Worm (Caenorhabditis elegans) whole organism, L3 larva: ENCODE data around the gene Y38E10A.1.

Source experiments
- R02D3.7 ChIP-seq: fragments of 150-350 bp; optimal IDR thresholded peaks from 2 replicates; lab custom pipeline; 2014; ENCODE audit warnings: missing biosample characterization, missing genetic modification characterization
- ZK546.5 ChIP-seq: sonication (generic microtip); optimal IDR thresholded peaks from 2 replicates; lab custom pipeline; 2017; ENCODE audit warnings: missing biosample characterization, missing genetic modification characterization
- aly-2 ChIP-seq: fragments of 150-350 bp; optimal IDR thresholded peaks from 2 replicates; lab custom pipeline; 2014; ENCODE audit warnings: missing biosample characterization, missing genetic modification characterization
- ceh-16 ChIP-seq: sonication (generic microtip); optimal IDR thresholded peaks from 2 replicates; lab custom pipeline; 2017; ENCODE audit warnings: missing biosample characterization, missing genetic modification characterization
- ceh-82 ChIP-seq: fragments of 150-350 bp; optimal IDR thresholded peaks from 2 replicates; lab custom pipeline; 2014; ENCODE audit warnings: missing biosample characterization, missing genetic modification characterization
- ceh-9 ChIP-seq: sonication (generic microtip); optimal IDR thresholded peaks from 2 replicates; lab custom pipeline; 2018; ENCODE audit warnings: missing biosample characterization, missing genetic modification characterization
- daf-12 ChIP-seq: fragments of 150-350 bp; optimal IDR thresholded peaks from 2 replicates; lab custom pipeline; 2014; ENCODE audit warnings: missing biosample characterization, missing genetic modification reagents, missing genetic modification characterization
- egl-27 ChIP-seq: sonication (generic microtip); optimal IDR thresholded peaks from 4 replicates; lab custom pipeline; 2017; ENCODE audit warnings: missing biosample characterization, missing genetic modification reagents, missing genetic modification characterization
- egl-5 ChIP-seq: fragments of 150-350 bp; optimal IDR thresholded peaks from 2 replicates; lab custom pipeline; 2017; ENCODE audit warnings: missing biosample characterization, missing genetic modification reagents, missing genetic modification characterization, inconsistent platforms
- elt-1 ChIP-seq: fragments of 150-350 bp; optimal IDR thresholded peaks from 2 replicates; lab custom pipeline; 2014; ENCODE audit warnings: missing biosample characterization, missing genetic modification characterization
- elt-2 ChIP-seq: sonication (generic microtip); optimal IDR thresholded peaks from 2 replicates; lab custom pipeline; 2016; ENCODE audit warnings: missing genetic modification reagents, mild to moderate bottlenecking, missing genetic modification characterization, missing compliant biosample characterization
- elt-3 ChIP-seq, 3 experiments: fragments of 150-350 bp in 1 of 3; sonication (generic microtip) in 2 of 3; optimal IDR thresholded peaks; 2 replicates in 2 of 3; 4 replicates in 1 of 3; lab custom pipeline; 2014 to 2017; ENCODE audit warnings: missing biosample characterization in 3 of 3, missing genetic modification characterization in 3 of 3
- fkh-10 ChIP-seq: sonication (generic microtip); optimal IDR thresholded peaks from 2 replicates; lab custom pipeline; 2017; ENCODE audit warnings: missing biosample characterization, missing genetic modification reagents, missing genetic modification characterization
- fkh-2 ChIP-seq: fragments of 150-350 bp; optimal IDR thresholded peaks from 2 replicates; lab custom pipeline; 2014; ENCODE audit warnings: missing biosample characterization, missing genetic modification reagents, missing genetic modification characterization
- fos-1 ChIP-seq: fragments of 150-350 bp; optimal IDR thresholded peaks from 2 replicates; lab custom pipeline; 2014; ENCODE audit warnings: missing biosample characterization, missing genetic modification characterization
- hmg-11 ChIP-seq: sonication (generic microtip); optimal IDR thresholded peaks from 2 replicates; lab custom pipeline; 2016; ENCODE audit warnings: missing genetic modification characterization, missing compliant biosample characterization
- jun-1 ChIP-seq: fragments of 150-350 bp; optimal IDR thresholded peaks from 2 replicates; lab custom pipeline; 2014; ENCODE audit warnings: missing biosample characterization, missing genetic modification reagents, missing genetic modification characterization
- lin-39 ChIP-seq: fragments of 150-350 bp; optimal IDR thresholded peaks from 2 replicates; lab custom pipeline; 2018; ENCODE audit warnings: missing biosample characterization, missing genetic modification reagents, missing genetic modification characterization
- lsy-12 ChIP-seq: sonication (generic microtip); optimal IDR thresholded peaks from 2 replicates; lab custom pipeline; 2016; ENCODE audit warnings: mild to moderate bottlenecking, missing genetic modification characterization, missing compliant biosample characterization
- mdl-1 ChIP-seq: fragments of 150-350 bp; optimal IDR thresholded peaks from 2 replicates; lab custom pipeline; 2014; ENCODE audit warnings: missing biosample characterization, missing genetic modification characterization
- mml-1 ChIP-seq: fragments of 150-350 bp; sonication (generic microtip); optimal IDR thresholded peaks from 3 replicates; lab custom pipeline; 2014; ENCODE audit warnings: missing biosample characterization, missing genetic modification characterization
- nfya-1 ChIP-seq: sonication (generic microtip); optimal IDR thresholded peaks from 2 replicates; lab custom pipeline; 2017; ENCODE audit warnings: missing genetic modification characterization, mild to moderate bottlenecking, missing compliant biosample characterization, antibody characterized with exemption, moderate library complexity; ENCODE audit not compliant: insufficient read depth
- nhr-11 ChIP-seq: fragments of 150-350 bp; optimal IDR thresholded peaks from 2 replicates; lab custom pipeline; 2014; ENCODE audit warnings: missing biosample characterization, missing genetic modification characterization
- nhr-23 ChIP-seq: fragments of 150-350 bp; optimal IDR thresholded peaks from 2 replicates; lab custom pipeline; 2014; ENCODE audit warnings: missing biosample characterization, missing genetic modification reagents, missing genetic modification characterization
- nhr-25 ChIP-seq: sonication (generic microtip); optimal IDR thresholded peaks from 2 replicates; lab custom pipeline; 2017; ENCODE audit warnings: missing biosample characterization, missing genetic modification characterization
- nhr-67 ChIP-seq: fragments of 150-350 bp; optimal IDR thresholded peaks from 2 replicates; lab custom pipeline; 2014; ENCODE audit warnings: missing biosample characterization, missing genetic modification characterization
- nhr-76 ChIP-seq: fragments of 150-350 bp; sonication (generic microtip); optimal IDR thresholded peaks from 5 replicates; lab custom pipeline; 2014; ENCODE audit warnings: missing biosample characterization, missing genetic modification characterization
- pha-4 ChIP-seq: fragments of 150-350 bp; optimal IDR thresholded peaks from 2 replicates; lab custom pipeline; 2014; ENCODE audit warnings: missing biosample characterization, missing genetic modification reagents, missing genetic modification characterization
- pqm-1 ChIP-seq: fragments of 150-350 bp; optimal IDR thresholded peaks from 2 replicates; lab custom pipeline; 2017; ENCODE audit warnings: missing biosample characterization, missing genetic modification characterization, inconsistent platforms
- sea-2 ChIP-seq: fragments of 150-350 bp; sonication (generic microtip); optimal IDR thresholded peaks from 4 replicates; lab custom pipeline; 2014; ENCODE audit warnings: missing biosample characterization, missing genetic modification reagents, missing genetic modification characterization
- skn-1 ChIP-seq: fragments of 150-350 bp; optimal IDR thresholded peaks from 2 replicates; lab custom pipeline; 2014; ENCODE audit warnings: missing biosample characterization, missing genetic modification characterization
- snpc-4 ChIP-seq: fragments of 150-350 bp; optimal IDR thresholded peaks from 2 replicates; lab custom pipeline; 2014; ENCODE audit warnings: missing biosample characterization, missing genetic modification characterization
- unc-39 ChIP-seq: sonication (generic microtip); optimal IDR thresholded peaks from 4 replicates; lab custom pipeline; 2017; ENCODE audit warnings: missing biosample characterization, missing genetic modification characterization
- unc-62 ChIP-seq: fragments of 150-350 bp; sonication (generic microtip); optimal IDR thresholded peaks from 4 replicates; lab custom pipeline; 2014; ENCODE audit warnings: missing biosample characterization, missing genetic modification reagents, missing genetic modification characterization
- zag-1 ChIP-seq: fragments of 150-350 bp; optimal IDR thresholded peaks from 2 replicates; lab custom pipeline; 2014; ENCODE audit warnings: missing biosample characterization, missing genetic modification characterization
- ztf-4 ChIP-seq: fragments of 150-350 bp; optimal IDR thresholded peaks from 2 replicates; lab custom pipeline; 2014; ENCODE audit warnings: missing biosample characterization, missing genetic modification characterization

Y38E10A.1 gene

DNA sequence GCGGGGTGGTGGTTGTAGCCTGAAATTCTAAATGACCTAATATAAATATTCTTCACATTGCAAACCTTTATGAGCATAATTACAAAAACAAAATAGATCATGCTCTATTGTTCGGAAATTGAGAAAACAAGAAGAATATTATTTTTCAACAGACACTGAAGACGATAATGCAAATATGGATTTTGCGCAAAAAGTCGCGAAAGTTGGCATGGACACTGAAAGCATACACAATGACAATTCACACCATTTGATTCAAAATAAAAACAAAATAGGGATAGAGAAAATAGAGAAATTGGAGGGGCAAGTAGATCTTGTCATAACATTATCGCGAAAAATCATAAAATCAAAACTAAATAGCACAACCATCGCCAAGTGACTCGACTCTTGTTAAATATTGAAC is 2.3 kb upstream of the Y38E10A.1 start, which contains the start of gene Y38E10A.35:
Y38E10A.35 (minus strand) TSS at position 101 of the 400 bp plus-strand sequence.
- TF ChIP-seq nhr-11 (no peak), fkh-2 (tag; lab: Kevin White, UChicago) (no peak), pha-4 (tag; lab: Kevin White, UChicago) (no peak), ceh-82 (tag; lab: Kevin White, UChicago) (no peak)

DNA sequence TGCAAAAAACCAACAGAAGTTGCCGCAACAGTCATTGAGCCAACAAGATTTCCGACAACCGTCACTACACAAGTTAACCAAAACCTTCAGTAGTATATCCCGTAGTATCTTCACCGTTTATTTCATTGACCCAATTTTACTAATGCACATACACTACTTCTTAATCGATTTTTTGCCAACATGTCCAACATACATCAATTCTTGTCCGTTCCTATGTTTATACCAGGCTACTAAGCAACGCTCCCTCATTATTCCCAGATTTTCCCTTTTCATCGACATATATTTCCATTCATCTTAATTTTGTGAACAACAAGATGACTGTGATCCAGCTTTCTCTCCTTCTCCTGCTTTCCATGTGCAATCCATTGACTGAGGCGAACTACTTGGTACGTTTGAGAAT is 4.6 kb downstream of the Y38E10A.1 start, which contains the start of gene F49C5.7:
F49C5.7 (plus strand) TSS at position 301 of the 400 bp plus-strand sequence.
- TF ChIP-seq mml-1 (no peak), egl-5 (tag; lab: Kevin White, UChicago) (no peak), pqm-1 (tag; lab: Kevin White, UChicago) (no peak), ceh-16 (no peak), egl-27 (no peak), lin-39 (tag; lab: Kevin White, UChicago) (no peak), nhr-67 (no peak)

DNA sequence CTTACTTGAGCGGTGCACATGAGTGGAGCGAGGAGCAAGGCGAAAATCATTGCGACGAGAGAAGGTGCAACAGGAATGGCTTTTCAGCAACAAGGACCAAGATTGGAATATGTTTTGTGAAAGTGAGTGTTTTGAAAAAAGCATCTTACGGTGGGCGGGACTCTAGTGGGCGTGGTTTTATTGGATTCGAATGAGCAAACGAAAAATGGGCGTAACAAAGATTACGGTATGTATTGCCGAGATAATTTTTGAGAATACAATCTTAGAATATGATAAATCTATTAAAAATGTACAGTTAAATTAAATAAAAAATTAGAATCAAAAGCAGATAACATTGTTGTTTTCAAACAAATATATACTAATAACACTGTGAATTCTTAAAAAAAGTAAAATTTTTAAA is 10.2 kb downstream of the Y38E10A.1 start, which contains the start of gene F49C5.12:
F49C5.12 (minus strand) TSS at position 101 of the 400 bp plus-strand sequence.
- TF ChIP-seq zag-1 (tag; lab: Kevin White, UChicago) (no peak), nhr-67 (no peak), nhr-25 (tag; lab: Kevin White, UChicago) (no peak), elt-3 (tag; optimal IDR thresholded peaks at IDR 0.05; lab: Kevin White, UChicago) (no peak), elt-1 (tag; lab: Kevin White, UChicago) (no peak), lin-39 (tag; lab: Kevin White, UChicago) (no peak), ztf-4 (tag; lab: Kevin White, UChicago) (no peak), daf-12 (no peak), aly-2 (tag; lab: Kevin White, UChicago) (no peak), lsy-12 (tag; lab: Kevin White, UChicago) (no peak), nfya-1 (tag; lab: Kevin White, UChicago) (no peak), hmg-11 (tag; lab: Kevin White, UChicago) (no peak), jun-1 (tag; lab: Kevin White, UChicago) (no peak), skn-1 (tag; lab: Kevin White, UChicago) (no peak)
- TF ChIP-seq, all 47 proteins: peak for 0

DNA sequence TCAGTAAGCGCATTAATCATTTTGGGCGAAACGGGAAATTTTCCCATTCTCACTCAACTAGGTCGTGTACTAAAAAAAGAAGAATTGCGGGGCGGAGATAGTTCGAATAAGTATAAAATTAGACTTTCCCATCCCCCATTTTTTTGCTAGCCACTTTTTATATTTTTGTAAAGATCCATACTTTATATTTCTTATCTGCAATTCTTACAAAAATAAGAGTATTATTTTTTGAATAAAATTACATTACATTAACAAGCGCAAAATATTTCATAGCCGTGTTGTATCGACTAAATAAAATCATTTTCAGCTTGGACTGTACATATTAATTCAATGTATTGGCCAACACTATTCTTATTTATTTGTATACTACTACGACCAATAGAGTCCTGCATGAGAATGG is 14.8 kb downstream of the Y38E10A.1 start, which contains the start of gene F49C5.11:
F49C5.11 (plus strand) TSS at position 301 of the 400 bp plus-strand sequence.
- TF ChIP-seq nhr-76 (tag; lab: Kevin White, UChicago) (no peak), elt-2 (tag; lab: Kevin White, UChicago) (no peak), jun-1 (tag; lab: Kevin White, UChicago) (no peak), nfya-1 (tag; lab: Kevin White, UChicago) (no peak), fkh-10 (GFP tag; lab: Kevin White, UChicago) (no peak), ZK546.5 (tag; lab: Kevin White, UChicago) (no peak), zag-1 (tag; lab: Kevin White, UChicago) (no peak), sea-2 (no peak), unc-62 (GFP tag; lab: Kevin White, UChicago) (no peak), pqm-1 (tag; lab: Kevin White, UChicago) (no peak), ceh-82 (tag; lab: Kevin White, UChicago) (no peak), pha-4 (tag; lab: Kevin White, UChicago) (no peak), lsy-12 (tag; lab: Kevin White, UChicago) (no peak)

DNA sequence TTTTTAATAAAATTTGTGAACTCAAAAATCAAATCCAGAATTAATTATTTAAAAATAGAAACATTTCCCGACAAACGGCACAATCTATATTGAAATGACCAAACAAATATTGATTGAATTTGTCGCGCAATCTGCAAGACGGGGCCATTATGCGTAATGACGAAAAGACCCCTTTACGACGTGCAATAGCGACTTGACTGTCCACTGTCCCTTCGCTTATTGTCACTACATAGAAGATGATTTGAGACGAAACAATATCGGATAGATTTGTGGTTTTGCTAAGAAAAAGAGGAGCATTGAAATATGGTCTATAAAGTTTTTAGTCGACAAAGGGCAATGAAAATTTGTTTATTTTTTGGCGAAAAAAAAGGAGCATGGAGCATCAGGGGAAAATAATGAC is 19.5 kb downstream of the Y38E10A.1 start:
- no peak for TF ChIP-seq fos-1
- no peak for TF ChIP-seq ceh-9 (tag; lab: Kevin White, UChicago)
- no peak for TF ChIP-seq unc-39 (tag; lab: Kevin White, UChicago)
- TF ChIP-seq R02D3.7 (tag; lab: Kevin White, UChicago) = no peak
- TF ChIP-seq pha-4 (tag; lab: Kevin White, UChicago) = no peak
- no peak for TF ChIP-seq nhr-25 (tag; lab: Kevin White, UChicago)
- TF ChIP-seq ceh-16 = no peak
- no peak for TF ChIP-seq egl-5 (tag; lab: Kevin White, UChicago)
- no peak for TF ChIP-seq nfya-1 (tag; lab: Kevin White, UChicago)
- no peak for TF ChIP-seq mdl-1 (tag; lab: Kevin White, UChicago)
- TF ChIP-seq hmg-11 (tag; lab: Kevin White, UChicago) = no peak
- no peak for TF ChIP-seq elt-1 (tag; lab: Kevin White, UChicago)
- no peak for TF ChIP-seq nhr-23 (tag; lab: Kevin White, UChicago)
- TF ChIP-seq snpc-4 (tag; lab: Kevin White, UChicago) = no peak
